Fruit fly (Drosophila melanogaster) whole organism, prepupa: Measurements from ENCODE around the gene Nasp.

ENCODE experiments used
- CG10669 ChIP-seq: fragments of 200-800 bp; sonication (Bioruptor generic); optimal IDR thresholded peaks from 3 replicates; lab custom pipeline; 2018; ENCODE audit warnings: missing biosample characterization, mild to moderate bottlenecking, missing genetic modification characterization, moderate library complexity
- CG11294 ChIP-seq: fragments of 200-800 bp; sonication (Bioruptor generic); IDR thresholded peaks from 2 replicates; pipeline ENCODE4 v1.3.6; 2022; ENCODE audit warnings: missing biosample characterization, missing genetic modification characterization
- CG11762 ChIP-seq: fragments of 200-800 bp; sonication (Bioruptor generic); optimal IDR thresholded peaks from 3 replicates; lab custom pipeline; 2016; ENCODE audit warnings: missing biosample characterization, missing genetic modification characterization; ENCODE audit not compliant: insufficient read depth
- CG15336 ChIP-seq: fragments of 200-800 bp; sonication (Bioruptor generic); IDR thresholded peaks from 2 replicates; pipeline ENCODE4 v1.3.6; 2022; ENCODE audit warnings: missing biosample characterization, missing genetic modification characterization
- CG3032 ChIP-seq: fragments of 200-800 bp; optimal IDR thresholded peaks from 2 replicates; lab custom pipeline; 2019; ENCODE audit warnings: missing biosample characterization, mild to moderate bottlenecking, missing genetic modification characterization, moderate library complexity
- CG31627 ChIP-seq: fragments of 200-800 bp; sonication (Bioruptor generic); optimal IDR thresholded peaks from 3 replicates; lab custom pipeline; 2016; ENCODE audit warnings: missing biosample characterization, missing genetic modification characterization
- CG32006 ChIP-seq: fragments of 200-800 bp; sonication (Bioruptor generic); optimal IDR thresholded peaks from 3 replicates; lab custom pipeline; 2017; ENCODE audit warnings: missing biosample characterization, mild to moderate bottlenecking, missing genetic modification characterization
- CG34406 ChIP-seq: fragments of 200-800 bp; sonication (Bioruptor generic); optimal IDR thresholded peaks from 3 replicates; lab custom pipeline; 2016; ENCODE audit warnings: missing biosample characterization, missing genetic modification characterization
- CG3919 ChIP-seq: fragments of 200-800 bp; sonication (Bioruptor generic); optimal IDR thresholded peaks from 3 replicates; lab custom pipeline; 2016; ENCODE audit warnings: missing biosample characterization, missing genetic modification characterization
- CG4318 ChIP-seq: fragments of 200-800 bp; sonication (Bioruptor generic); optimal IDR thresholded peaks from 3 replicates; lab custom pipeline; 2017; ENCODE audit warnings: missing biosample characterization, mild to moderate bottlenecking, missing genetic modification characterization
- CG6792 ChIP-seq: fragments of 200-800 bp; sonication (Bioruptor generic); optimal IDR thresholded peaks from 3 replicates; lab custom pipeline; 2016; ENCODE audit warnings: missing biosample characterization, missing genetic modification characterization
- CG6854 ChIP-seq: fragments of 200-800 bp; sonication (Bioruptor generic); optimal IDR thresholded peaks from 2 replicates; lab custom pipeline; 2017; ENCODE audit warnings: missing biosample characterization, mild to moderate bottlenecking, missing genetic modification characterization
- CG7368 ChIP-seq: fragments of 200-800 bp; sonication (Bioruptor generic); optimal IDR thresholded peaks from 3 replicates; lab custom pipeline; 2016; ENCODE audit warnings: missing biosample characterization, missing genetic modification characterization
- CG8319 ChIP-seq: fragments of 200-800 bp; sonication (Bioruptor generic); optimal IDR thresholded peaks from 3 replicates; lab custom pipeline; 2016; ENCODE audit warnings: missing biosample characterization, missing genetic modification characterization
- CG8632 ChIP-seq: fragments of 200-800 bp; sonication (Bioruptor generic); optimal IDR thresholded peaks from 3 replicates; lab custom pipeline; 2016; ENCODE audit warnings: missing biosample characterization, missing genetic modification characterization
- Eip78C ChIP-seq: fragments of 200-800 bp; sonication (Bioruptor generic); peaks from one replicate; lab custom pipeline; 2016; ENCODE audit warnings: missing biosample characterization, missing genetic modification characterization
- Eip93F ChIP-seq: fragments of 200-800 bp; sonication (Bioruptor generic); optimal IDR thresholded peaks from 2 replicates; lab custom pipeline; 2016; ENCODE audit warnings: missing biosample characterization, mild to moderate bottlenecking, missing genetic modification characterization
- Ets96B ChIP-seq: fragments of 200-800 bp; optimal IDR thresholded peaks from 2 replicates; lab custom pipeline; 2019; ENCODE audit warnings: missing biosample characterization, mild to moderate bottlenecking, missing genetic modification characterization, moderate library complexity
- Lpt ChIP-seq: fragments of 200-800 bp; sonication (Bioruptor generic); optimal IDR thresholded peaks from 3 replicates; lab custom pipeline; 2016; ENCODE audit warnings: missing biosample characterization, missing genetic modification characterization
- OdsH ChIP-seq: fragments of 200-800 bp; sonication (Bioruptor generic); optimal IDR thresholded peaks from 3 replicates; lab custom pipeline; 2016; ENCODE audit warnings: missing biosample characterization, missing genetic modification characterization
- Smox ChIP-seq: fragments of 200-800 bp; sonication (Bioruptor generic); optimal IDR thresholded peaks from 3 replicates; lab custom pipeline; 2016; ENCODE audit warnings: missing biosample characterization, missing genetic modification characterization
- Sox102F ChIP-seq: fragments of 200-800 bp; sonication (Bioruptor generic); optimal IDR thresholded peaks from 2 replicates; lab custom pipeline; 2016; ENCODE audit warnings: missing biosample characterization, mild to moderate bottlenecking, missing genetic modification characterization
- Sox14 ChIP-seq: fragments of 200-800 bp; sonication (Bioruptor generic); optimal IDR thresholded peaks from 3 replicates; lab custom pipeline; 2016; ENCODE audit warnings: missing biosample characterization, missing genetic modification characterization
- achi ChIP-seq: fragments of 200-800 bp; sonication (Bioruptor generic); optimal IDR thresholded peaks from 3 replicates; lab custom pipeline; 2016; ENCODE audit warnings: missing biosample characterization, missing genetic modification characterization
- cyc ChIP-seq: fragments of 200-800 bp; sonication (Bioruptor generic); optimal IDR thresholded peaks from 3 replicates; lab custom pipeline; 2016; ENCODE audit warnings: missing biosample characterization, missing genetic modification characterization
- dac ChIP-seq: fragments of 200-800 bp; sonication (Bioruptor generic); optimal IDR thresholded peaks from 2 replicates; lab custom pipeline; 2017; ENCODE audit warnings: missing biosample characterization, mild to moderate bottlenecking, missing genetic modification characterization
- dsx ChIP-seq: fragments of 200-800 bp; optimal IDR thresholded peaks from 3 replicates; lab custom pipeline; 2019; ENCODE audit warnings: missing biosample characterization, mild to moderate bottlenecking, missing genetic modification characterization, moderate library complexity; ENCODE audit not compliant: poor library complexity, severe bottlenecking
- esn ChIP-seq: fragments of 200-800 bp; sonication (Bioruptor generic); optimal IDR thresholded peaks from 2 replicates; lab custom pipeline; 2016; ENCODE audit warnings: missing biosample characterization, mild to moderate bottlenecking, missing genetic modification characterization, moderate library complexity
- fd59A ChIP-seq: fragments of 200-800 bp; sonication (Bioruptor generic); optimal IDR thresholded peaks from 2 replicates; lab custom pipeline; 2017; ENCODE audit warnings: missing biosample characterization, mild to moderate bottlenecking, missing genetic modification characterization, missing genetic modification reagents
- fd85E ChIP-seq: fragments of 200-800 bp; sonication (Bioruptor generic); optimal IDR thresholded peaks from 3 replicates; lab custom pipeline; 2016; ENCODE audit warnings: missing biosample characterization, missing genetic modification characterization
- fkh ChIP-seq: fragments of 200-800 bp; sonication (Bioruptor generic); optimal IDR thresholded peaks from 3 replicates; lab custom pipeline; 2017; ENCODE audit warnings: missing biosample characterization, mild to moderate bottlenecking, missing genetic modification characterization, moderate library complexity
- net ChIP-seq: fragments of 200-800 bp; sonication (Bioruptor generic); optimal IDR thresholded peaks from 3 replicates; lab custom pipeline; 2016; ENCODE audit warnings: missing biosample characterization, missing genetic modification characterization
- pdm3 ChIP-seq: fragments of 200-800 bp; sonication (Bioruptor generic); optimal IDR thresholded peaks from 3 replicates; lab custom pipeline; 2016; ENCODE audit warnings: missing biosample characterization, missing genetic modification characterization
- salr ChIP-seq, 2 experiments: fragments of 200-800 bp; sonication (Bioruptor generic); optimal IDR thresholded peaks; 3 replicates each; lab custom pipeline; 2016 to 2018; ENCODE audit warnings: missing biosample characterization in 2 of 2, missing genetic modification characterization in 2 of 2, mild to moderate bottlenecking in 1 of 2
- ss ChIP-seq, 2 experiments: fragments of 200-800 bp; sonication (Bioruptor generic); optimal IDR thresholded peaks; 2 replicates in 1 of 2; 3 replicates in 1 of 2; lab custom pipeline; 2017 to 2018; ENCODE audit warnings: mild to moderate bottlenecking in 2 of 2, missing biosample characterization in 2 of 2, missing genetic modification characterization in 2 of 2, moderate library complexity in 1 of 2
- svp ChIP-seq: fragments of 200-800 bp; sonication (Bioruptor generic); peaks from one replicate; lab custom pipeline; 2016; ENCODE audit warnings: missing biosample characterization, missing genetic modification characterization
- topi ChIP-seq: fragments of 200-800 bp; sonication (Bioruptor generic); optimal IDR thresholded peaks from 3 replicates; lab custom pipeline; 2016; ENCODE audit warnings: missing biosample characterization, missing genetic modification characterization
- vri ChIP-seq: fragments of 200-800 bp; sonication (Bioruptor generic); optimal IDR thresholded peaks from 3 replicates; lab custom pipeline; 2016; ENCODE audit warnings: missing biosample characterization, mild to moderate bottlenecking, missing genetic modification characterization

Gene Nasp

DNA sequence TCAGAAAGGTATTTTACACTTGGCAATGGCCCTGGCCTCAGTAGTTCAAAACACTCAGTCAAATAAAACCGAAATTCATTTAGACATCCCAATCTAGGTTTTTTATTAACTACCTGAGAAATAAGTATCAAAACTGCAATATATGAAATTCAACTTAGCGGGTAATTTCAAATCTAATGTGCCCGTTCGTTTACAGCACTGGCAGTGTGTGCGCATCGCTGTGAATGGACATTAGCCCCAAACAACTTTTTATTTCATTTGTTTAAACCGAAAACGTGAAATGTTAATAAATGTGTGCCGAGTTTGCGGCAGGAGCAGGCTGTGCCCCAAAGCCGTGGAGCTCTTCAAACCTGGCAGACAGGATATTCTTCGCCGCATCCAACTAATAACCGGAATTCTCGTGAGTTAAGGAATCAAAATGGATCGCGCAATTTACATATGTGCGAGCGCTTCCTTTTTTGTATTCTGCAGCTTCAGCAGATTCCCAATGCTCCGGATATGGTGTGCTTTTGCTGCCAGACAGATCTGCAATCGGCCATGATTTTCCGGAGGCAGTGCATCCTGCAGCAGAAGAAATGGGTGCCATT is 24.5 kb upstream of the Nasp start, which contains the start of gene nom:
TSS of gene nom (plus strand) at position 213 of the 587 bp plus-strand sequence.
- TF ChIP-seq CG32006 (GFP tag; lab: Kevin White, UChicago) (no peak), pdm3 (GFP tag; lab: Kevin White, UChicago) (no peak), Ets96B (tag; lab: Kevin White, UChicago) (no peak), ss (GFP tag; optimal IDR thresholded peaks at IDR 0.05; lab: Kevin White, UChicago) (no peak), topi (no peak)

DNA sequence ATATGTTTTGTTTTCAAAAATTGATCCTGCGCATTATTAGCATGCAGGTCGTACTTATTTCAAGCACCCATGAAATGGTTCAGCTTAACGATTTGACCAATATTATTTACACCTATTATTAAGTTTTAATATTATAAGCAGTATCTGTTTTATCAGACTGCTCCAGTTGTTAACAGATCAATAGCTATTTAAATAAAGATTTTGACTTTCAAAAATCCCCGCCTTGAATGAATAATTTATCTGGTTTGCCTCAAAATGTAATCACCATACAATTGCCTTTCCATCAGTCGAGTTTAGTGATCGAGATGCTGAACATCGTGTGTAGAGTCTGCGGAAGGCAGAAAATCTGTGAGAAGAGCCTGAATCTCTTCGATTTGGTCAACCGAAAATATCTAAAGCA is 22.4 kb upstream of the Nasp start, which contains the start of gene ouib:
TSS of gene ouib (plus strand) at position 301 of the 400 bp plus-strand sequence.
- no peak for TF ChIP-seq esn (GFP tag; lab: Kevin White, UChicago)
- no peak for TF ChIP-seq Lpt (GFP tag; lab: Kevin White, UChicago)
- TF ChIP-seq Eip78C (GFP tag; lab: Kevin White, UChicago) = no peak
- no peak for TF ChIP-seq CG31627 (GFP tag; lab: Kevin White, UChicago)
- TF ChIP-seq Sox14 (GFP tag; lab: Kevin White, UChicago) = no peak
- no peak for TF ChIP-seq CG8632 (GFP tag; lab: Kevin White, UChicago)
- TF ChIP-seq vri (GFP tag; lab: Kevin White, UChicago) = no peak
- no peak for TF ChIP-seq achi
- TF ChIP-seq Sox102F (GFP tag; lab: Kevin White, UChicago) = no peak
- no peak for TF ChIP-seq OdsH (GFP tag; lab: Kevin White, UChicago)
- no peak for TF ChIP-seq CG34406 (GFP tag; lab: Kevin White, UChicago)

DNA sequence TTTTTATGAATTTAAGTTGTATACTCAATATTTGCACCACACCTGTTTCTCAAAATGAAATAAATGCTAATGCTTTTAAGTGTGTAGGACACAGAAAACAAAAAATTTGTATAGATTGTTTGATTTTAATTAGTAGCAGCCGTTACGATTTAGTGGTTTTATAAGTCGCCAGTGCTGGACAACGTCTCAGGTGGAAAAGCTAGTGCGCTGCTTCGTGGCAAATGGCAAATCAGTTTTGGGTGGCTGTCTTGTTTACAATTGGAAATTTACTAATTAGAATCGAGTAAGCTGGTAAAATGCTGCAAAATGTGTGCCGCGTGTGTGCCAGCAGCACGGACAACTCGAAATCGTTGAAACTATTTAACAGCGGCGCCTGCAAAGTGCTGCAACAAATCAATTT is 21.0 kb upstream of the Nasp start, which contains the start of gene CG8159:
TSS of gene CG8159 (plus strand) at position 223 of the 400 bp plus-strand sequence.
- TF ChIP-seq esn (GFP tag; lab: Kevin White, UChicago) (peak; percentile 25), CG3032 (tag; lab: Kevin White, UChicago) (no peak)

DNA sequence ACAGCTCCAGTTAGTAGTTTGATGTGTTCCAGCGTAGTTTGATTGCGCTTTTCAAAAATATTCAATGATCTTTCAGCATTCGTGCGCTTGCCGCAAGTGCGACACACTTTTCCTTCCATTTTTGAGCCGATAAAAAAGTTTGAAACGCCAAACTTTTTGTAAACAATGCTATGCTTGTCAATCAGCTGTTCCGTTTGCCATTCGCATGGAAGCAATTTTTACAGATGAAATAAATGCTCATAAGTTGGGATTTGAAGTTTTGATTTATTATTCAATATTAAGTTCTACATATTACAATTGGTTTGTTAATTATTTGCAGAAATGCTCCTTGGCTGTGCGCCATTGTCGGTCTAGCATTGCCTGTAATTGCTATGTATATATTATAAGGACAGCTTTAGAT is 18.1 kb upstream of the Nasp start, which contains the start of gene ranshi:
TSS of gene ranshi (minus strand) at position 152 of the 400 bp plus-strand sequence.
- TF ChIP-seq fkh (GFP tag; lab: Kevin White, UChicago) (no peak), Sox14 (GFP tag; lab: Kevin White, UChicago) (no peak), ss (GFP tag; optimal IDR thresholded peaks at IDR 0.05; lab: Kevin White, UChicago) (no peak), OdsH (GFP tag; lab: Kevin White, UChicago) (no peak), cyc (no peak), salr (GFP tag; optimal IDR thresholded peaks at IDR 0.05; lab: Kevin White, UChicago) (no peak), Eip93F (no peak), fd85E (GFP tag; lab: Kevin White, UChicago) (no peak), fd59A (GFP tag; lab: Kevin White, UChicago) (no peak), CG3919 (GFP tag; lab: Kevin White, UChicago) (no peak), CG34406 (GFP tag; lab: Kevin White, UChicago) (no peak), svp (GFP tag; lab: Kevin White, UChicago) (no peak), dac (GFP tag; lab: Kevin White, UChicago) (no peak), CG11762 (GFP tag; lab: Kevin White, UChicago) (no peak), Ets96B (tag; lab: Kevin White, UChicago) (no peak), dsx (GFP tag; lab: Kevin White, UChicago) (no peak), CG15336 (GFP tag; lab: Robert Waterston, UW) (no peak), CG4318 (GFP tag; lab: Kevin White, UChicago) (no peak), CG31627 (GFP tag; lab: Kevin White, UChicago) (no peak)

DNA sequence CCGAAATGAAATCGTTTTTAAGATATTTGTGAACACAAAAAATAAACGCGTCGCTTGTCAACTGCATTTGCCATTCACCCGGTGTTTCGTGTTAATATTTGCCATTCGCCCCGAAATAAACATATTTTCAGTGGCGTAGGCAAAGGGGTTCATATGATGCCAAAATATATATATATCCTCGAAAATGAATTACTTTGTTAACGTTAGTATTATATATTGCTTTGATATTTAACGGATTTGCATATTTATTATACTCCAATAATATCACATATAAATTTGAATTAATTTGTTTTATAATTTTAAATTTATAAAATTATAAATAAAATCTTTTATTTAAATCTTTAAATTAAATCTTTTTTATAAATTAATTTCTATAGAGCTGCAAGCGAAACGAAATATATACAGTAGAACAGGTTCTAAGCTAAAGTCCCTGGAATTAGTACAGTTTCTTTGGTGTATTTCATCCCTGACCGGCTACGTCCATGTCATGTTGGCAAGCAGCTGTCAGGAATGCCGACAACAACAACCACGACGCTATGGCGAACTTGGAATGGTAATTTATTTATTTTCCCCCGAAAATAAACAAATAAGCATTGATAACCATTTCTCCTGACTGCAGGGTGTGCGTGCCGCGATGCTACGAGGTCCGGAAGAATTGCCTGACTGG is 15.9 kb upstream of the Nasp start, which contains the start of the genes M1BP and CG8202:
TSS of gene M1BP (minus strand) at position 102 of the 667 bp plus-strand sequence.
TSS of gene CG8202 (plus strand) at position 495 of the 667 bp plus-strand sequence.
- TF ChIP-seq CG8319 (peak; percentile 79), Ets96B (tag; lab: Kevin White, UChicago) (peak; percentile 86), CG34406 (GFP tag; lab: Kevin White, UChicago) (peak; percentile 92), ss (GFP tag; optimal IDR thresholded peaks at IDR 0.05; lab: Kevin White, UChicago) (no peak), OdsH (GFP tag; lab: Kevin White, UChicago) (peak; percentile 89), Smox (GFP tag; lab: Kevin White, UChicago) (no peak), CG6854 (GFP tag; lab: Kevin White, UChicago) (peak; percentile 75), CG10669 (GFP tag; lab: Kevin White, UChicago) (peak; percentile 74), dac (GFP tag; lab: Kevin White, UChicago) (peak; percentile 56), cyc (peak; percentile 72), net (GFP tag; lab: Kevin White, UChicago) (no peak), CG7368 (peak; percentile 79), esn (GFP tag; lab: Kevin White, UChicago) (peak; percentile 91), fd85E (GFP tag; lab: Kevin White, UChicago) (no peak), CG3919 (GFP tag; lab: Kevin White, UChicago) (peak; percentile 86), CG6792 (GFP tag; lab: Kevin White, UChicago) (peak; percentile 85), Sox14 (GFP tag; lab: Kevin White, UChicago) (peak; percentile 71), CG8632 (GFP tag; lab: Kevin White, UChicago) (peak; percentile 91), CG11294 (peak; percentile 54; the same call in 1 of the 2 replicates), Eip78C (GFP tag; lab: Kevin White, UChicago) (no peak)
